Worm (Caenorhabditis elegans): ENCODE results near the gene acly-1.

Gene acly-1

DNA sequence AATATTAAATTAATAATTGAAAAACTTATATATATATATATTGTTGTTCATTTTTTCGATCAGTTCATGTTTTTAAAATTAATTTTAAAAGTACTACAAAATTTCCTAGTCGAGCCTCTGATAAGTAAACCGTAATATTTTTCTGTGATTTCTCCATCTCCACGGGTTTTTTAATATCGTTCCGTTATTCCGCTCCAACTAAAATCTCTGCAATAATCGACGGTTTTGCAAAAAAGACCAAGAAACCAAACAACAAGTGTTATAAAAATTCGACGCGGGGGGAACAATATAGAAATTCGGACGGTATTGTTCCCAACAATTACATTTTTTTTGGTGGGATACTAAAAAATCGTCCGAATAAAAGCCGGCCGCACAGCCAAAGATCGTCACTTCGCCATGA is 23.1 kb downstream of the acly-1 start, which contains the start of gene F09E10.1:
TSS of gene F09E10.1 (plus strand) at position 301 of the 400 bp plus-strand sequence.
- TF ChIP-seq unc-86 (tag; optimal IDR thresholded peaks at IDR 0.05): no peak
- no peak for TF ChIP-seq grh-1 (GFP tag; IDR thresholded peaks at IDR 0.05)
- no peak for TF ChIP-seq C34B4.2 (tag; optimal IDR thresholded peaks at IDR 0.05)

ce11 chrX:1502914-1503313 is 23.6 kb downstream of the acly-1 start:
- TF ChIP-seq nhr-85 (tag): peak; percentile 57
- TF ChIP-seq ces-1 (GFP tag; optimal IDR thresholded peaks at IDR 0.05): no peak

ce11 chrX:1503698-1504501 is 24.6 kb downstream of the acly-1 start:
- peak; percentile 32 for TF ChIP-seq swsn-7 (tag; optimal IDR thresholded peaks at IDR 0.05)
- TF ChIP-seq efl-1 (optimal IDR thresholded peaks at IDR 0.05): no peak
- TF ChIP-seq efl-1 (GFP tag; optimal IDR thresholded peaks at IDR 0.05 in 1 of 2): peak in 1 of 2 experiments; percentile 93
- TF ChIP-seq aha-1 (tag; optimal IDR thresholded peaks at IDR 0.05): no peak
- peak; percentile 37 for TF ChIP-seq C04F5.9 (tag; optimal IDR thresholded peaks at IDR 0.05)
- peak in 1 of 2 experiments; percentile 73 for TF ChIP-seq lin-35 (GFP tag; optimal IDR thresholded peaks at IDR 0.05)
- TF ChIP-seq mep-1 (tag; optimal IDR thresholded peaks at IDR 0.05): peak; percentile 83
- peak; percentile 61 for TF ChIP-seq grh-1 (GFP tag; IDR thresholded peaks at IDR 0.05)
- TF ChIP-seq egl-27 (tag; optimal IDR thresholded peaks at IDR 0.05): no peak
- peak; percentile 3 for TF ChIP-seq xbp-1 (tag; optimal IDR thresholded peaks at IDR 0.05)
- peak; percentile 79 for TF ChIP-seq nhr-19 (GFP tag; conservative IDR thresholded peaks at IDR 0.05)
- no peak for TF ChIP-seq F16B12.6 (tag; optimal IDR thresholded peaks at IDR 0.05)
- peak; percentile 38 for TF ChIP-seq jun-1 (tag; optimal IDR thresholded peaks at IDR 0.05)
- TF ChIP-seq ztf-4 (tag; optimal IDR thresholded peaks at IDR 0.05): peak; percentile 59
- TF ChIP-seq mab-9 (GFP tag; IDR thresholded peaks at IDR 0.05): peak; percentile 89
- TF ChIP-seq C16A3.4 (tag; optimal IDR thresholded peaks at IDR 0.05): peak; percentile 69
- peak in 2 of 6 experiments; percentile 60 to 87 for TF ChIP-seq elt-3 (tag; optimal IDR thresholded peaks at IDR 0.05)
- peak; percentile 37 to 52 for TF ChIP-seq lsy-2 (tag; optimal IDR thresholded peaks at IDR 0.05)
- peak; percentile 94 for TF ChIP-seq ama-1 (optimal IDR thresholded peaks at IDR 0.05)
- TF ChIP-seq lin-13 (GFP tag; optimal IDR thresholded peaks at IDR 0.05): peak; percentile 74
- no peak for TF ChIP-seq tlp-1 (tag; optimal IDR thresholded peaks at IDR 0.05)
- peak; percentile 35 for TF ChIP-seq nhr-11 (tag; optimal IDR thresholded peaks at IDR 0.05)
- TF ChIP-seq tbx-2 (tag; optimal IDR thresholded peaks at IDR 0.05): peak; percentile 32
- TF ChIP-seq lin-14 (GFP tag; optimal IDR thresholded peaks at IDR 0.05): peak; percentile 47
- TF ChIP-seq hpl-2 (GFP tag; optimal IDR thresholded peaks at IDR 0.05): peak; percentile 38
- no peak for TF ChIP-seq pag-3 (tag; optimal IDR thresholded peaks at IDR 0.05; ENCODE audit: borderline replicate concordance, insufficient read depth)
- TF ChIP-seq nhr-28 (tag; optimal IDR thresholded peaks at IDR 0.05): no peak
- TF ChIP-seq pax-3 (tag; optimal IDR thresholded peaks at IDR 0.05): peak; percentile 84
- peak; percentile 77 for TF ChIP-seq vab-15 (tag; optimal IDR thresholded peaks at IDR 0.05)
- TF ChIP-seq isw-1 (GFP tag; IDR thresholded peaks at IDR 0.05): peak; percentile 25; the same call in 1 of the 2 replicates
- peak; percentile 62 for TF ChIP-seq nhr-20 (tag; optimal IDR thresholded peaks at IDR 0.05)
- TF ChIP-seq hlh-17 (GFP tag; optimal IDR thresholded peaks at IDR 0.05; ENCODE audit: borderline replicate concordance): peak; percentile 90
- peak; percentile 81 for TF ChIP-seq nhr-71 (tag; optimal IDR thresholded peaks at IDR 0.05)
- peak in 1 of 3 experiments; percentile 16 for TF ChIP-seq ceh-82 (tag; optimal IDR thresholded peaks at IDR 0.05)
- peak; percentile 38 for TF ChIP-seq elt-2 (tag; optimal IDR thresholded peaks at IDR 0.05)
- TF ChIP-seq lir-3 (tag; optimal IDR thresholded peaks at IDR 0.05; ENCODE audit: poor library complexity): peak; percentile 44
- TF ChIP-seq unc-30 (tag; optimal IDR thresholded peaks at IDR 0.05): no peak
- TF ChIP-seq ceh-88 (GFP tag; IDR thresholded peaks at IDR 0.05): peak; percentile 87
- TF ChIP-seq dpl-1 (GFP tag; optimal IDR thresholded peaks at IDR 0.05): peak in 2 of 3 experiments; percentile 1 to 11
- peak; percentile 94 for TF ChIP-seq skn-1 (tag; optimal IDR thresholded peaks at IDR 0.05)
- TF ChIP-seq blmp-1 (tag; optimal IDR thresholded peaks at IDR 0.05): no peak
- TF ChIP-seq rnt-1 (tag; optimal IDR thresholded peaks at IDR 0.05): peak; percentile 55
- TF ChIP-seq zip-4 (GFP tag; optimal IDR thresholded peaks at IDR 0.05): peak; percentile 47
